Worm (Caenorhabditis elegans) whole organism, young adult: ENCODE results near the gene ptr-13.
A peak's percentile ranks its signal among the peaks of the same experiment; 100 is the strongest.

Experiments used
- B0035.1 ChIP-seq: sonication (generic microtip); optimal IDR thresholded peaks from 2 replicates; lab custom pipeline; 2016; ENCODE audit warnings: missing genetic modification characterization, mild to moderate bottlenecking, missing compliant biosample characterization, missing genotype, missing genetic modification reagents
- B0261.1 ChIP-seq: sonication (generic microtip); optimal IDR thresholded peaks from 2 replicates; lab custom pipeline; 2016; ENCODE audit warnings: mild to moderate bottlenecking, missing genetic modification characterization, moderate library complexity, missing compliant biosample characterization
- C06A6.2 ChIP-seq: fragments of 200-800 bp; sonication (Bioruptor generic); conservative IDR thresholded peaks from 2 replicates; pipeline ENCODE4 v1.3.6; 2022; ENCODE audit warnings: missing genetic modification characterization, missing compliant biosample characterization
- D2030.7 ChIP-seq: fragments of 200-800 bp; sonication (Bioruptor generic); IDR thresholded peaks from 2 replicates; pipeline ENCODE4 v1.3.6; 2022; ENCODE audit warnings: missing genetic modification reagents, missing genetic modification characterization, missing compliant biosample characterization
- F22D6.2 ChIP-seq: sonication (generic microtip); optimal IDR thresholded peaks from 2 replicates; lab custom pipeline; 2016; ENCODE audit warnings: mild to moderate bottlenecking, missing genetic modification characterization, missing compliant biosample characterization
- K11D2.4 ChIP-seq: fragments of 200-800 bp; sonication (Bioruptor generic); IDR thresholded peaks from 2 replicates; pipeline ENCODE4 v1.3.6; 2022; ENCODE audit warnings: missing genetic modification reagents, missing genetic modification characterization, missing compliant biosample characterization
- Y53G8AR.9 ChIP-seq: fragments of 200-800 bp; sonication (Bioruptor generic); conservative IDR thresholded peaks from 2 replicates; pipeline ENCODE4 v1.3.6; 2022; ENCODE audit warnings: missing genetic modification reagents, missing genetic modification characterization, missing compliant biosample characterization
- Y95B8A.8 ChIP-seq: fragments of 200-800 bp; sonication (Bioruptor generic); IDR thresholded peaks from 2 replicates; pipeline ENCODE4 v1.3.6; 2022; ENCODE audit warnings: missing genetic modification reagents, missing genetic modification characterization, missing compliant biosample characterization
- ZK185.1 ChIP-seq: sonication (generic microtip); optimal IDR thresholded peaks from 2 replicates; lab custom pipeline; 2016; ENCODE audit warnings: mild to moderate bottlenecking, missing genetic modification characterization, missing compliant biosample characterization; ENCODE audit not compliant: poor library complexity, severe bottlenecking
- aptf-2 ChIP-seq: fragments of 200-800 bp; sonication (Bioruptor generic); conservative IDR thresholded peaks from 2 replicates; pipeline ENCODE4 v1.3.6; 2022; ENCODE audit warnings: missing genetic modification reagents, missing genetic modification characterization, missing compliant biosample characterization
- athp-1 ChIP-seq: sonication (generic microtip); optimal IDR thresholded peaks from 2 replicates; lab custom pipeline; 2017; ENCODE audit warnings: mild to moderate bottlenecking, missing genetic modification characterization, missing compliant biosample characterization
- attf-5 ChIP-seq: fragments of 200-800 bp; sonication (Bioruptor generic); optimal IDR thresholded peaks from 2 replicates; lab custom pipeline; 2018; ENCODE audit warnings: mild to moderate bottlenecking, missing genetic modification characterization, missing compliant biosample characterization
- attf-6 ChIP-seq: fragments of 200-800 bp; sonication (Bioruptor generic); IDR thresholded peaks from 2 replicates; pipeline ENCODE4 v1.3.6; 2022; ENCODE audit warnings: missing genetic modification reagents, missing genetic modification characterization, missing compliant biosample characterization
- bed-2 ChIP-seq: fragments of 200-800 bp; sonication (Bioruptor generic); IDR thresholded peaks from 2 replicates; pipeline ENCODE4 v1.3.6; 2022; ENCODE audit warnings: missing genetic modification reagents, missing genetic modification characterization, missing compliant biosample characterization
- cebp-1 ChIP-seq, 2 experiments: fragments of 200-800 bp in 1 of 2; sonication (Bioruptor generic) in 1 of 2; sonication (generic microtip) in 1 of 2; IDR thresholded peaks in 1 of 2; optimal IDR thresholded peaks in 1 of 2; 2 replicates each; pipeline versions ENCODE4 v1.3.6 to Lab custom; 2017 to 2022; ENCODE audit warnings: missing compliant biosample characterization in 2 of 2, missing genetic modification characterization in 2 of 2, mild to moderate bottlenecking in 1 of 2, missing genetic modification reagents in 1 of 2, moderate library complexity in 1 of 2
- chd-7 ChIP-seq: sonication (generic microtip); optimal IDR thresholded peaks from 2 replicates; lab custom pipeline; 2016; ENCODE audit warnings: mild to moderate bottlenecking, missing genetic modification characterization, moderate library complexity, missing compliant biosample characterization
- dox-1 ChIP-seq: fragments of 200-800 bp; sonication (Bioruptor generic); IDR thresholded peaks from 2 replicates; pipeline ENCODE4 v1.3.6; 2022; ENCODE audit warnings: missing genetic modification reagents, missing genetic modification characterization, missing compliant biosample characterization
- dpl-1 ChIP-seq: fragments of 150-350 bp; optimal IDR thresholded peaks from 2 replicates; lab custom pipeline; 2014; ENCODE audit warnings: missing biosample characterization, missing genetic modification reagents, missing genetic modification characterization
- egl-18 ChIP-seq: fragments of 200-800 bp; sonication (Bioruptor generic); IDR thresholded peaks from 2 replicates; pipeline ENCODE4 v1.3.6; 2022; ENCODE audit warnings: missing genetic modification reagents, missing genetic modification characterization, missing compliant biosample characterization
- egl-44 ChIP-seq: fragments of 200-800 bp; sonication (Bioruptor generic); IDR thresholded peaks from 2 replicates; pipeline ENCODE4 v1.3.6; 2022; ENCODE audit warnings: missing genetic modification reagents, missing genetic modification characterization, missing compliant biosample characterization
- ekl-4 ChIP-seq: fragments of 200-800 bp; sonication (Bioruptor generic); IDR thresholded peaks from 2 replicates; pipeline ENCODE4 v1.3.6; 2022; ENCODE audit warnings: missing genetic modification reagents, missing genetic modification characterization, missing compliant biosample characterization
- ets-4 ChIP-seq: fragments of 200-800 bp; sonication (Bioruptor generic); optimal IDR thresholded peaks from 2 replicates; lab custom pipeline; 2018; ENCODE audit warnings: mild to moderate bottlenecking, missing genetic modification characterization, missing compliant biosample characterization
- fkh-3 ChIP-seq: sonication (generic microtip); optimal IDR thresholded peaks from 2 replicates; lab custom pipeline; 2016; ENCODE audit warnings: mild to moderate bottlenecking, missing genetic modification characterization, missing compliant biosample characterization
- hlh-12 ChIP-seq: sonication (generic microtip); optimal IDR thresholded peaks from 2 replicates; lab custom pipeline; 2016; ENCODE audit warnings: missing genetic modification characterization, missing compliant biosample characterization
- hlh-26 ChIP-seq: fragments of 200-800 bp; sonication (Bioruptor generic); conservative IDR thresholded peaks from 2 replicates; pipeline ENCODE4 v1.3.6; 2022; ENCODE audit warnings: missing genetic modification reagents, missing genetic modification characterization, missing compliant biosample characterization
- lin-35 ChIP-seq, 3 experiments: fragments of 150-350 bp in 2 of 3; sonication (generic microtip) in 1 of 3; optimal IDR thresholded peaks; 2 replicates each; lab custom pipeline; 2014 to 2018; ENCODE audit warnings: missing biosample characterization in 3 of 3, missing genetic modification characterization in 3 of 3, missing genetic modification reagents in 3 of 3
- lir-1 ChIP-seq: fragments of 200-800 bp; sonication (Bioruptor generic); conservative IDR thresholded peaks from 2 replicates; pipeline ENCODE4 v1.3.6; 2022; ENCODE audit warnings: missing genetic modification reagents, missing genetic modification characterization, missing compliant biosample characterization
- lsy-27 ChIP-seq: sonication (generic microtip); optimal IDR thresholded peaks from 2 replicates; lab custom pipeline; 2017; ENCODE audit warnings: missing genetic modification characterization, mild to moderate bottlenecking, missing compliant biosample characterization, antibody characterized with exemption, missing genotype, borderline replicate concordance; ENCODE audit not compliant: insufficient read depth
- madf-6 ChIP-seq: fragments of 200-800 bp; sonication (Bioruptor generic); IDR thresholded peaks from 2 replicates; pipeline ENCODE4 v1.3.6; 2022; ENCODE audit warnings: missing genetic modification reagents, missing genetic modification characterization, missing compliant biosample characterization
- mes-4 ChIP-seq: sonication (generic microtip); optimal IDR thresholded peaks from 2 replicates; lab custom pipeline; 2016; ENCODE audit warnings: missing genotype, missing genetic modification characterization, missing compliant biosample characterization
- mxl-1 ChIP-seq: sonication (generic microtip); optimal IDR thresholded peaks from 2 replicates; lab custom pipeline; 2016; ENCODE audit warnings: missing genetic modification characterization, missing compliant biosample characterization
- nfya-2 ChIP-seq: fragments of 200-800 bp; sonication (Bioruptor generic); IDR thresholded peaks from 2 replicates; pipeline ENCODE4 v1.3.6; 2022; ENCODE audit warnings: missing genetic modification reagents, missing genetic modification characterization, missing compliant biosample characterization
- nfyb-1 ChIP-seq: fragments of 200-800 bp; sonication (Bioruptor generic); IDR thresholded peaks from 2 replicates; pipeline ENCODE4 v1.3.6; 2022; ENCODE audit warnings: missing genetic modification reagents, missing genetic modification characterization, missing compliant biosample characterization
- nhr-27 ChIP-seq: fragments of 200-800 bp; sonication (Bioruptor generic); optimal IDR thresholded peaks from 2 replicates; lab custom pipeline; 2018; ENCODE audit warnings: mild to moderate bottlenecking, missing genetic modification characterization, moderate library complexity, missing compliant biosample characterization
- nhr-90 ChIP-seq: sonication (generic microtip); optimal IDR thresholded peaks from 2 replicates; lab custom pipeline; 2016; ENCODE audit warnings: missing genotype, mild to moderate bottlenecking, missing genetic modification characterization, missing compliant biosample characterization
- rec-8 ChIP-seq, 2 experiments: sonication (generic microtip); optimal IDR thresholded peaks; 2 replicates each; lab custom pipeline; 2016; ENCODE audit warnings: mild to moderate bottlenecking in 2 of 2, missing genetic modification characterization in 2 of 2, missing genetic modification reagents in 2 of 2, missing genotype in 2 of 2, missing biosample characterization in 1 of 2, missing compliant biosample characterization in 1 of 2, moderate library complexity in 1 of 2
- sea-2 ChIP-seq: fragments of 200-800 bp; sonication (Bioruptor generic); IDR thresholded peaks from 2 replicates; pipeline ENCODE4 v1.3.6; 2022; ENCODE audit warnings: missing genetic modification characterization, missing compliant biosample characterization
- snpc-1.1 ChIP-seq: sonication (generic microtip); optimal IDR thresholded peaks from 2 replicates; lab custom pipeline; 2017; ENCODE audit warnings: missing genetic modification characterization, mild to moderate bottlenecking, missing compliant biosample characterization, antibody characterized with exemption, moderate library complexity, missing genotype, missing genetic modification reagents; ENCODE audit not compliant: insufficient read depth
- snpc-1.3 ChIP-seq: sonication (generic microtip); optimal IDR thresholded peaks from 2 replicates; lab custom pipeline; 2017; ENCODE audit warnings: missing genetic modification characterization, mild to moderate bottlenecking, missing compliant biosample characterization, antibody characterized with exemption, moderate library complexity, missing genotype, missing genetic modification reagents; ENCODE audit not compliant: insufficient read depth
- somi-1 ChIP-seq: fragments of 200-800 bp; sonication (Bioruptor generic); optimal IDR thresholded peaks from 2 replicates; lab custom pipeline; 2018; ENCODE audit warnings: mild to moderate bottlenecking, missing genetic modification characterization, missing compliant biosample characterization
- sptf-2 ChIP-seq: fragments of 200-800 bp; sonication (Bioruptor generic); optimal IDR thresholded peaks from 2 replicates; lab custom pipeline; 2018; ENCODE audit warnings: mild to moderate bottlenecking, missing genetic modification characterization, missing compliant biosample characterization
- unc-62 ChIP-seq: fragments of 150-350 bp; optimal IDR thresholded peaks from 2 replicates; lab custom pipeline; 2014; ENCODE audit warnings: missing biosample characterization, missing genetic modification reagents, missing genetic modification characterization
- ztf-18 ChIP-seq: sonication (generic microtip); optimal IDR thresholded peaks from 2 replicates; lab custom pipeline; 2016; ENCODE audit warnings: missing genotype, mild to moderate bottlenecking, missing genetic modification characterization, missing compliant biosample characterization
- ztf-28 ChIP-seq: fragments of 200-800 bp; sonication (Bioruptor generic); IDR thresholded peaks from 2 replicates; pipeline ENCODE4 v1.3.6; 2022; ENCODE audit warnings: missing genetic modification reagents, missing genetic modification characterization, missing compliant biosample characterization
- ztf-6 ChIP-seq: fragments of 200-800 bp; sonication (Bioruptor generic); IDR thresholded peaks from 2 replicates; pipeline ENCODE4 v1.3.6; 2022; ENCODE audit warnings: missing genetic modification reagents, missing genetic modification characterization, missing compliant biosample characterization

Gene ptr-13

ce11 chrII:11157660-11158059 is 4.6 kb downstream of the ptr-13 start (continued):
- TF ChIP-seq dpl-1: no peak
- TF ChIP-seq egl-44 (GFP tag; lab: Robert Waterston, UW): peak; percentile 68; the same call in 1 of the 2 replicates
- TF ChIP-seq nhr-90 (tag; lab: Kevin White, UChicago): peak; percentile 80
- no peak for TF ChIP-seq hlh-26 (GFP tag; lab: Robert Waterston, UW)
- peak; percentile 82 for TF ChIP-seq mxl-1 (tag; lab: Kevin White, UChicago)
- peak in 1 of 3 experiments; percentile 19 for TF ChIP-seq lin-35 (GFP tag; optimal IDR thresholded peaks at IDR 0.05; lab: Kevin White, UChicago)
- 0 out of 2 replicates have a peak, but pooled peaks have one; percentile 51 for TF ChIP-seq ztf-28 (GFP tag; lab: Robert Waterston, UW)
- peak; percentile 19 for TF ChIP-seq snpc-1.1 (tag; lab: Kevin White, UChicago)
- TF ChIP-seq hlh-12: peak; percentile 28
- peak; percentile 45 for TF ChIP-seq athp-1 (tag; lab: Kevin White, UChicago)
- 0 out of 2 replicates have a peak, but pooled peaks have one; percentile 31 for TF ChIP-seq lir-1 (GFP tag; lab: Robert Waterston, UW)
- TF ChIP-seq mes-4: peak; percentile 36
- no peak for TF ChIP-seq B0035.1
- 0 out of 2 replicates have a peak, but pooled peaks have one; percentile 46 for TF ChIP-seq K11D2.4 (GFP tag; lab: Robert Waterston, UW)
- TF ChIP-seq sea-2: no peak
- TF ChIP-seq nfyb-1 (GFP tag; lab: Robert Waterston, UW): peak; percentile 68
- no peak for TF ChIP-seq nhr-27
- peak; percentile 51 for TF ChIP-seq attf-5 (GFP tag; lab: Kevin White, UChicago)
- no peak for TF ChIP-seq lsy-27 (tag; lab: Kevin White, UChicago)

ce11 chrII:11156160-11156559 is 6.1 kb downstream of the ptr-13 start:
- TF ChIP-seq mes-4 (no peak), Y53G8AR.9 (GFP tag; lab: Robert Waterston, UW) (no peak), Y95B8A.8 (GFP tag; lab: Robert Waterston, UW) (no peak), ZK185.1 (no peak), cebp-1 (GFP tag; IDR thresholded peaks at IDR 0.05; lab: Robert Waterston, UW) (no peak), cebp-1 (tag; optimal IDR thresholded peaks at IDR 0.05; lab: Kevin White, UChicago) (no peak), dox-1 (GFP tag; lab: Robert Waterston, UW) (no peak), C06A6.2 (GFP tag; lab: Robert Waterston, UW) (no peak), egl-18 (GFP tag; lab: Robert Waterston, UW) (no peak), hlh-12 (no peak), hlh-26 (GFP tag; lab: Robert Waterston, UW) (no peak), F22D6.2 (tag; lab: Kevin White, UChicago) (no peak), fkh-3 (no peak), ets-4 (GFP tag; lab: Kevin White, UChicago) (no peak), ztf-18 (no peak), rec-8 (tag; optimal IDR thresholded peaks at IDR 0.05; lab: Kevin White, UChicago) (no peak)

- no peak for TF ChIP-seq unc-62 (GFP tag; lab: Kevin White, UChicago)
- no peak for TF ChIP-seq lir-1 (GFP tag; lab: Robert Waterston, UW)
- no peak for TF ChIP-seq sptf-2
- no peak for TF ChIP-seq ztf-6 (GFP tag; lab: Robert Waterston, UW)
- TF ChIP-seq ekl-4: no peak
- no peak for TF ChIP-seq somi-1 (GFP tag; lab: Kevin White, UChicago)
- no peak for TF ChIP-seq attf-6 (GFP tag; lab: Robert Waterston, UW)
- no peak for TF ChIP-seq nfya-2 (GFP tag; lab: Robert Waterston, UW)
- TF ChIP-seq bed-2 (GFP tag; lab: Robert Waterston, UW): no peak
- TF ChIP-seq snpc-1.3 (tag; lab: Kevin White, UChicago): no peak
- TF ChIP-seq Y53G8AR.9 (GFP tag; lab: Robert Waterston, UW): no peak; the same call in 1 of the 2 replicates
- TF ChIP-seq B0261.1 (tag; lab: Kevin White, UChicago): no peak
- no peak for TF ChIP-seq F22D6.2 (tag; lab: Kevin White, UChicago)
- TF ChIP-seq nhr-27: no peak
- no peak for TF ChIP-seq madf-6 (GFP tag; lab: Robert Waterston, UW)
- no peak for TF ChIP-seq aptf-2
- TF ChIP-seq egl-44 (GFP tag; lab: Robert Waterston, UW): no peak
- TF ChIP-seq chd-7: no peak
- no peak for TF ChIP-seq D2030.7 (GFP tag; lab: Robert Waterston, UW)
Observed at ce11 chrII:11155400-11155799, 6.9 kb downstream of the ptr-13 start.
